Fruit fly (Drosophila melanogaster) Kc167 (cell line): Measurements from ENCODE around the gene pxb.

Experiments
- Sin3A ChIP-seq: fragments of >200 bp; optimal IDR thresholded peaks from 2 replicates; lab custom pipeline; 2018; ENCODE audit warnings: missing external identifiers
- h ChIP-seq: fragments of >200 bp; optimal IDR thresholded peaks from 3 replicates; lab custom pipeline; 2018; ENCODE audit warnings: missing external identifiers
- psq ChIP-seq: fragments of >200 bp; optimal IDR thresholded peaks from 2 replicates; lab custom pipeline; 2017; ENCODE audit warnings: missing external identifiers
- ttk ChIP-seq: sonication (Bioruptor generic); optimal IDR thresholded peaks from 2 replicates; lab custom pipeline; 2017; ENCODE audit warnings: missing external identifiers

DNA sequence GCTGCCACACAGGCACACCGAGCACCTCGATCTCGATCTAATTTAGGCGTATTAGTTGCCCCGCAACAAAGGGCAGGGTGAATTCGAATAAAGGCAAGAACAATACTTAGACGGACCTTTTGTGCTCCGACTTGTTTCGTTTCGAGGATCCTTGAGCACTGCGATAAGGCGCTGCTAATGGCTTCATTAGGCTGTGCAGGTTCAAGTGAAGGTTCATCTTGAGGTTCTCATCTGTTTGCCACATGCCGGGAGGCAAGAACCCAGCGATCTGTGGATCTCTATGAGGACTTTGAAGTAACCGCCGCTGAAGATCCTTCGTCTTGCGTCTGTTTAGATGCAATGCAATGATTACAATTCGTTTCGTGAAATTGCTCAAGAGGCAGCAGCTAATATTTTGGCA lies 26.0 kb upstream of the pxb start:
- no peak for TF ChIP-seq Sin3A (lab: Kevin White, UChicago)
- TF ChIP-seq psq (lab: Kevin White, UChicago): no peak
- no peak for TF ChIP-seq h (lab: Kevin White, UChicago)
- no peak for TF ChIP-seq ttk (lab: Kevin White, UChicago)
